Worm (Caenorhabditis elegans) whole organism, L3 larva: ENCODE measurements around the gene gcy-15.

Source experiments
- egl-27 ChIP-seq: sonication (generic microtip); optimal IDR thresholded peaks from 4 replicates; lab custom pipeline; 2017; ENCODE audit warnings: missing biosample characterization, missing genetic modification reagents, missing genetic modification characterization
- mdl-1 ChIP-seq: fragments of 150-350 bp; optimal IDR thresholded peaks from 2 replicates; lab custom pipeline; 2014; ENCODE audit warnings: missing biosample characterization, missing genetic modification characterization
- nfya-1 ChIP-seq: sonication (generic microtip); optimal IDR thresholded peaks from 2 replicates; lab custom pipeline; 2017; ENCODE audit warnings: missing genetic modification characterization, mild to moderate bottlenecking, missing compliant biosample characterization, antibody characterized with exemption, moderate library complexity; ENCODE audit not compliant: insufficient read depth
- nhr-11 ChIP-seq: fragments of 150-350 bp; optimal IDR thresholded peaks from 2 replicates; lab custom pipeline; 2014; ENCODE audit warnings: missing biosample characterization, missing genetic modification characterization
- nhr-12 ChIP-seq: fragments of 150-350 bp; optimal IDR thresholded peaks from 2 replicates; lab custom pipeline; 2014; ENCODE audit warnings: missing biosample characterization, missing genetic modification characterization
- nhr-23 ChIP-seq: fragments of 150-350 bp; optimal IDR thresholded peaks from 2 replicates; lab custom pipeline; 2014; ENCODE audit warnings: missing biosample characterization, missing genetic modification reagents, missing genetic modification characterization
- snpc-4 ChIP-seq: fragments of 150-350 bp; optimal IDR thresholded peaks from 2 replicates; lab custom pipeline; 2014; ENCODE audit warnings: missing biosample characterization, missing genetic modification characterization
- zag-1 ChIP-seq: fragments of 150-350 bp; optimal IDR thresholded peaks from 2 replicates; lab custom pipeline; 2014; ENCODE audit warnings: missing biosample characterization, missing genetic modification characterization

DNA sequence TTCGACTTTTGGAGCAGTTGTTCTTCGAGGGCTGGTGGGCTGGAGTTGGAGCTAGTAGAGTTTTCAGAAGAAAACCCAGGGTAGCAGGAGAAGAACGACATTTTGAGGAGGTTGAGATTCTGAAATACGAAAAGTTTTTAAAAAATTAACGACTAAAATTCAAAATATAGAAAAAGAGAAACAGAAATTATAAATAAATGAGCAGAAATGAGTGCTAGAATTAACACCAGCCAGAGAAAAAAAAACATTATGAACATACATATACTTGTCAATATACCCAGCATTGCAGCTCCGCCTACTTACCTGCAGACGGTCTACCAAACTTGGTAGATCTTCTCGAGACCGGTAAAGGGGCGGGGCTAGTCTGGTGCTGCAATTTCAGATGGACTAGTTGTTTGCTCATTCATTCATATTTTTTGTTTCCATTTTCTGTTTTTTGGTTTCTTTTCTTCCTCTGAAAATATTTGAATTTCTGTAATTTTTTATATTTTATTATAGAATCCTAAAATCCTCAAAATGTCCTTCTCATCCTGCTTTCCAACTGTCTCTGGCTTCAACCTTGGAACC is 9.6 kb upstream of the gcy-15 start, which contains the start of the genes ZC239.20 and ZC239.21:
- no peak for TF ChIP-seq nhr-23 (tag; lab: Kevin White, UChicago)
- no peak for TF ChIP-seq zag-1 (tag; lab: Kevin White, UChicago)
- no peak for TF ChIP-seq egl-27 (tag; lab: Kevin White, UChicago)
- TF ChIP-seq nhr-12 (tag; lab: Kevin White, UChicago): no peak
- TF ChIP-seq snpc-4: no peak
- TF ChIP-seq nhr-11 (tag; lab: Kevin White, UChicago): no peak
- TF ChIP-seq mdl-1: no peak
- no peak for TF ChIP-seq nfya-1 (tag; lab: Kevin White, UChicago)
